Fruit fly (Drosophila melanogaster) whole organism, embryonic: ENCODE measurements around the gene CG11905.

ENCODE experiments used
- Atf-2 ChIP-seq: fragments of 200-800 bp; sonication (Bioruptor generic); optimal IDR thresholded peaks from 2 replicates; lab custom pipeline; 2016; ENCODE audit warnings: missing biosample characterization, missing genetic modification characterization
- Bteb2 ChIP-seq: fragments of 200-800 bp; sonication (Bioruptor generic); optimal IDR thresholded peaks from 2 replicates; lab custom pipeline; 2016; ENCODE audit warnings: missing biosample characterization, missing genetic modification characterization
- CG10274 ChIP-seq: fragments of 200-800 bp; sonication (Bioruptor generic); optimal IDR thresholded peaks from 3 replicates; lab custom pipeline; 2017; ENCODE audit warnings: missing biosample characterization, mild to moderate bottlenecking, missing genetic modification characterization
- CG10431 ChIP-seq: fragments of 200-800 bp; sonication (Bioruptor generic); optimal IDR thresholded peaks from 3 replicates; lab custom pipeline; 2018; ENCODE audit warnings: missing biosample characterization, mild to moderate bottlenecking, missing genetic modification characterization
- CG10543 ChIP-seq: fragments of 200-800 bp; sonication (Bioruptor generic); optimal IDR thresholded peaks from 3 replicates; lab custom pipeline; 2017; ENCODE audit warnings: missing biosample characterization, mild to moderate bottlenecking, missing genetic modification characterization, moderate library complexity
- CG12236 ChIP-seq: fragments of 200-800 bp; sonication (Bioruptor generic); optimal IDR thresholded peaks from 2 replicates; lab custom pipeline; 2016; ENCODE audit warnings: missing biosample characterization, missing genetic modification characterization
- CG12659 ChIP-seq: fragments of 200-800 bp; sonication (Bioruptor generic); optimal IDR thresholded peaks from 3 replicates; lab custom pipeline; 2017; ENCODE audit warnings: mild to moderate bottlenecking, missing biosample characterization, missing genetic modification reagents, missing genetic modification characterization
- CG18599 ChIP-seq: fragments of 200-800 bp; sonication (Bioruptor generic); optimal IDR thresholded peaks from 3 replicates; lab custom pipeline; 2017; ENCODE audit warnings: missing biosample characterization, missing genetic modification characterization, mild to moderate bottlenecking, moderate library complexity, missing genetic modification reagents
- CG18764 ChIP-seq: fragments of 200-800 bp; sonication (Bioruptor generic); optimal IDR thresholded peaks from 3 replicates; lab custom pipeline; 2016; ENCODE audit warnings: missing biosample characterization, missing genetic modification characterization
- CG31441 ChIP-seq: fragments of 200-800 bp; sonication (Bioruptor generic); IDR thresholded peaks from 2 replicates; pipeline ENCODE4 v1.3.6; 2022; ENCODE audit warnings: missing biosample characterization, missing genetic modification characterization
- CG32532 ChIP-seq: fragments of 200-800 bp; sonication (Bioruptor generic); IDR thresholded peaks from 2 replicates; pipeline ENCODE4 v1.3.6; 2022; ENCODE audit warnings: missing biosample characterization, missing genetic modification characterization
- CG3838 ChIP-seq: fragments of 200-800 bp; sonication (Bioruptor generic); optimal IDR thresholded peaks from 3 replicates; lab custom pipeline; 2016; ENCODE audit warnings: missing biosample characterization, missing genetic modification characterization
- CG5180 ChIP-seq: fragments of 200-800 bp; sonication (Bioruptor generic); optimal IDR thresholded peaks from 3 replicates; lab custom pipeline; 2017; ENCODE audit warnings: missing biosample characterization, missing genetic modification characterization, mild to moderate bottlenecking, moderate library complexity, missing genetic modification reagents
- CG6654 ChIP-seq: fragments of 200-800 bp; sonication (Bioruptor generic); optimal IDR thresholded peaks from 2 replicates; lab custom pipeline; 2017; ENCODE audit warnings: missing biosample characterization, mild to moderate bottlenecking, missing genetic modification characterization
- CG7786 ChIP-seq: fragments of 200-800 bp; sonication (Bioruptor generic); optimal IDR thresholded peaks from 2 replicates; lab custom pipeline; 2016; ENCODE audit warnings: missing biosample characterization, missing genetic modification characterization
- CG9215 ChIP-seq: fragments of 200-800 bp; sonication (Bioruptor generic); IDR thresholded peaks from 2 replicates; pipeline ENCODE4 v1.3.6; 2022; ENCODE audit warnings: missing biosample characterization, missing genetic modification characterization
- Doc2 ChIP-seq: fragments of 200-800 bp; sonication (Bioruptor generic); IDR thresholded peaks from 2 replicates; pipeline ENCODE4 v1.3.6; 2022; ENCODE audit warnings: missing biosample characterization, missing genetic modification characterization
- Fer1 ChIP-seq: fragments of 200-800 bp; sonication (Bioruptor generic); optimal IDR thresholded peaks from 2 replicates; lab custom pipeline; 2017; ENCODE audit warnings: missing biosample characterization, mild to moderate bottlenecking, missing genetic modification characterization
- HLH54F ChIP-seq: fragments of 200-800 bp; sonication (Bioruptor generic); optimal IDR thresholded peaks from 3 replicates; lab custom pipeline; 2016; ENCODE audit warnings: missing biosample characterization, missing genetic modification characterization
- HmgZ ChIP-seq: fragments of 200-800 bp; sonication (Bioruptor generic); optimal IDR thresholded peaks from 2 replicates; lab custom pipeline; 2018; ENCODE audit warnings: missing biosample characterization, mild to moderate bottlenecking, missing genetic modification characterization
- Hmx ChIP-seq: fragments of 200-800 bp; sonication (Bioruptor generic); optimal IDR thresholded peaks from 2 replicates; lab custom pipeline; 2016; ENCODE audit warnings: missing biosample characterization, missing genetic modification characterization
- MBD-R2 ChIP-seq: fragments of 200-800 bp; sonication (Bioruptor generic); IDR thresholded peaks from 2 replicates; pipeline ENCODE4 v1.3.6; 2022; ENCODE audit warnings: missing biosample characterization, missing genetic modification characterization
- Myb ChIP-seq: fragments of 200-800 bp; sonication (Bioruptor generic); optimal IDR thresholded peaks from 2 replicates; lab custom pipeline; 2016; ENCODE audit warnings: missing biosample characterization, missing genetic modification characterization
- Nf-YB ChIP-seq: fragments of 200-800 bp; sonication (Bioruptor generic); optimal IDR thresholded peaks from 3 replicates; lab custom pipeline; 2019; ENCODE audit warnings: missing biosample characterization, mild to moderate bottlenecking, missing genetic modification characterization, moderate library complexity
- Opbp ChIP-seq: fragments of 200-800 bp; sonication (Bioruptor generic); IDR thresholded peaks from 3 replicates; pipeline ENCODE4 v1.3.6; 2022; ENCODE audit warnings: missing biosample characterization, missing genetic modification characterization; ENCODE audit not compliant: partially characterized antibody
- Pdp1 ChIP-seq, 2 experiments: fragments of 200-800 bp; sonication (Bioruptor generic); optimal IDR thresholded peaks; 3 replicates each; lab custom pipeline; 2016; ENCODE audit warnings: missing biosample characterization in 2 of 2, missing genetic modification characterization in 2 of 2, mild to moderate bottlenecking in 1 of 2, moderate library complexity in 1 of 2
- Scr ChIP-seq: fragments of 200-800 bp; sonication (Bioruptor generic); IDR thresholded peaks from 2 replicates; pipeline ENCODE4 v1.3.6; 2022; ENCODE audit warnings: missing biosample characterization, missing genetic modification characterization; ENCODE audit not compliant: partially characterized antibody
- Six4 ChIP-seq: fragments of 200-800 bp; sonication (Bioruptor generic); optimal IDR thresholded peaks from 2 replicates; lab custom pipeline; 2016; ENCODE audit warnings: missing biosample characterization, missing genetic modification characterization
- btn ChIP-seq: fragments of 200-800 bp; sonication (Bioruptor generic); optimal IDR thresholded peaks from 2 replicates; lab custom pipeline; 2016; ENCODE audit warnings: missing biosample characterization, missing genetic modification characterization
- cad ChIP-seq: fragments of >200 bp; optimal IDR thresholded peaks from 2 replicates; lab custom pipeline; 2017; ENCODE audit warnings: missing biosample characterization, missing genetic modification characterization
- cas ChIP-seq: fragments of 200-800 bp; sonication (Bioruptor generic); IDR thresholded peaks from 2 replicates; pipeline ENCODE4 v1.3.6; 2022; ENCODE audit warnings: missing biosample characterization, missing genetic modification characterization
- chinmo ChIP-seq: fragments of 200-800 bp; sonication (Bioruptor generic); IDR thresholded peaks from 4 replicates; pipeline ENCODE4 v1.3.6; 2022; ENCODE audit warnings: missing biosample characterization, missing genetic modification characterization; ENCODE audit not compliant: partially characterized antibody
- cwo ChIP-seq: fragments of 200-800 bp; sonication (Bioruptor generic); optimal IDR thresholded peaks from 3 replicates; lab custom pipeline; 2017; ENCODE audit warnings: missing biosample characterization, missing genetic modification characterization, mild to moderate bottlenecking, moderate library complexity, missing genetic modification reagents
- dimm ChIP-seq: fragments of 200-800 bp; sonication (Bioruptor generic); IDR thresholded peaks from 2 replicates; pipeline ENCODE4 v1.3.6; 2022; ENCODE audit warnings: missing biosample characterization, missing genetic modification characterization
- dpn ChIP-seq, 2 experiments: fragments of 200-800 bp; sonication (Bioruptor generic); optimal IDR thresholded peaks; 3 replicates each; lab custom pipeline; 2016; ENCODE audit warnings: missing biosample characterization in 2 of 2, missing genetic modification characterization in 2 of 2
- exex ChIP-seq: fragments of 200-800 bp; sonication (Bioruptor generic); optimal IDR thresholded peaks from 4 replicates; lab custom pipeline; 2018; ENCODE audit warnings: missing biosample characterization, mild to moderate bottlenecking, missing genetic modification characterization, moderate library complexity
- fu2 ChIP-seq: fragments of 200-800 bp; sonication (Bioruptor generic); optimal IDR thresholded peaks from 2 replicates; lab custom pipeline; 2016; ENCODE audit warnings: missing biosample characterization, missing genetic modification characterization
- inv ChIP-seq: fragments of 200-800 bp; sonication (Bioruptor generic); IDR thresholded peaks from 2 replicates; pipeline ENCODE4 v1.3.6; 2022; ENCODE audit warnings: missing biosample characterization, missing genetic modification characterization; ENCODE audit not compliant: partially characterized antibody
- jing ChIP-seq: fragments of 200-800 bp; sonication (Bioruptor generic); optimal IDR thresholded peaks from 2 replicates; lab custom pipeline; 2018; ENCODE audit warnings: missing biosample characterization, mild to moderate bottlenecking, missing genetic modification characterization
- lab ChIP-seq: fragments of 200-800 bp; sonication (Bioruptor generic); optimal IDR thresholded peaks from 3 replicates; lab custom pipeline; 2017; ENCODE audit warnings: missing biosample characterization, missing genetic modification characterization, mild to moderate bottlenecking, moderate library complexity, missing genetic modification reagents
- ro ChIP-seq: fragments of 200-800 bp; sonication (Bioruptor generic); IDR thresholded peaks from 2 replicates; pipeline ENCODE4 v1.3.6; 2022; ENCODE audit warnings: missing biosample characterization, missing genetic modification characterization
- shn ChIP-seq: fragments of 200-800 bp; sonication (Bioruptor generic); optimal IDR thresholded peaks from 3 replicates; lab custom pipeline; 2016; ENCODE audit warnings: missing biosample characterization, missing genetic modification characterization
- sisA ChIP-seq: fragments of 200-800 bp; sonication (Bioruptor generic); IDR thresholded peaks from 2 replicates; pipeline ENCODE4 v1.3.6; 2022; ENCODE audit warnings: missing biosample characterization, missing genetic modification characterization
- sna ChIP-seq: fragments of 200-800 bp; sonication (Bioruptor generic); IDR thresholded peaks from 2 replicates; pipeline ENCODE4 v1.3.6; 2022; ENCODE audit warnings: missing biosample characterization, missing genetic modification characterization; ENCODE audit not compliant: partially characterized antibody
- sob ChIP-seq: fragments of 200-800 bp; sonication (Bioruptor generic); IDR thresholded peaks from 2 replicates; pipeline ENCODE4 v1.3.6; 2022; ENCODE audit warnings: missing biosample characterization, missing genetic modification characterization
- stwl ChIP-seq: fragments of 200-800 bp; sonication (Bioruptor generic); optimal IDR thresholded peaks from 3 replicates; lab custom pipeline; 2018; ENCODE audit warnings: missing biosample characterization, mild to moderate bottlenecking, missing genetic modification characterization, moderate library complexity
- tll ChIP-seq, 2 experiments: fragments of 200-800 bp in 1 of 2; fragments of >200 bp in 1 of 2; sonication (Bioruptor generic) in 1 of 2; optimal IDR thresholded peaks; 2 replicates each; lab custom pipeline; 2017 to 2019; ENCODE audit warnings: missing biosample characterization in 2 of 2, missing genetic modification characterization in 2 of 2, mild to moderate bottlenecking in 1 of 2, moderate library complexity in 1 of 2
- ttk ChIP-seq: fragments of 200-800 bp; sonication (Bioruptor generic); IDR thresholded peaks from 2 replicates; pipeline ENCODE4 v2.1.2; 2022; ENCODE audit warnings: missing biosample characterization, missing genetic modification characterization
- vnd ChIP-seq: fragments of 200-800 bp; sonication (Bioruptor generic); IDR thresholded peaks from 3 replicates; pipeline ENCODE4 v1.3.6; 2022; ENCODE audit warnings: missing biosample characterization, missing genetic modification characterization; ENCODE audit not compliant: partially characterized antibody
- zen2 ChIP-seq: fragments of 200-800 bp; sonication (Bioruptor generic); IDR thresholded peaks from 3 replicates; pipeline ENCODE4 v1.3.6; 2022; ENCODE audit warnings: missing biosample characterization, missing genetic modification characterization; ENCODE audit not compliant: partially characterized antibody

CG11905 gene

DNA sequence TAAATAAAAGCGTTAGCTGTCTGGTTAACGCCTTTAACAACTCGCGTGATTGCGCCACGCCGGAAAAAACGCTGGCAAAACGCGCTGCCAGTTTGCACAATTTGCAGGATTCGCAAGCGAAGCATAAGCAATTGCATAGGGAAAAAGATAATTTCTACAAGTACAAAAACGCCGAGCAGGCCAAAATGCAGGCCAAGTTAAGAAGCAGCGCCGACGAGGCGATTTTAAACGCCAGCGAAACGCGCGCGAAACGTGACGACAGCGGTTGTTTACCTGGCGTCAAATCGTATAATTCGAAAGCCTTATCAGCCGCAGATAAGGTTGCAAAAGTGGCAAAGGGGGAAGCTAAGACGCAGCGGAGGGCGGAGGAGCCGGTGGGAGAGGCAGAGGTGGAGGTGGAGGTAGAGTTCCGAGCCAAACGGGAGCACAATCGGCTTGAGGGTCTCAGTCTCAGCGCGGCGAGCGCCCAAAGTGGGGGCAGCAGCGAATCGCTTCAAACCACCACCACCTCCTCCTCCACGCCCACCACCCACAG lies 45.8 kb upstream of the CG11905 start (continued):
- TF ChIP-seq Opbp (GFP tag; lab: Robert Waterston, UW) (0 out of 3 replicates have a peak, but pooled peaks have one; percentile 21), lab (peak; percentile 64), shn (no peak), CG18599 (GFP tag; lab: Kevin White, UChicago) (peak; percentile 68), cad (GFP tag; lab: Kevin White, UChicago) (no peak), inv (GFP tag; lab: Robert Waterston, UW) (no peak), CG31441 (GFP tag; lab: Robert Waterston, UW) (no peak), CG10543 (peak; percentile 65), Doc2 (GFP tag; lab: Robert Waterston, UW) (no peak), zen2 (GFP tag; lab: Robert Waterston, UW) (no peak), sisA (GFP tag; lab: Robert Waterston, UW) (no peak), dpn (GFP tag; optimal IDR thresholded peaks at IDR 0.05; lab: Kevin White, UChicago) (no peak), Bteb2 (GFP tag; lab: Kevin White, UChicago) (no peak), exex (peak; percentile 53), stwl (tag; lab: Kevin White, UChicago) (no peak), ttk (GFP tag; lab: Robert Waterston, UW) (no peak), sob (GFP tag; lab: Robert Waterston, UW) (no peak), vnd (GFP tag; lab: Robert Waterston, UW) (peak; percentile 26; the same call in 1 of the 3 replicates), btn (GFP tag; lab: Kevin White, UChicago) (no peak), CG10274 (GFP tag; lab: Kevin White, UChicago) (no peak), CG5180 (GFP tag; lab: Kevin White, UChicago) (no peak), Fer1 (peak; percentile 29), Hmx (GFP tag; lab: Kevin White, UChicago) (no peak), CG12659 (GFP tag; lab: Kevin White, UChicago) (no peak), MBD-R2 (no peak), fu2 (GFP tag; lab: Kevin White, UChicago) (no peak), HLH54F (no peak), CG9215 (GFP tag; lab: Robert Waterston, UW) (no peak), CG3838 (no peak), CG32532 (no peak), CG10431 (GFP tag; lab: Kevin White, UChicago) (no peak), cas (GFP tag; lab: Robert Waterston, UW) (no peak), tll (GFP tag; optimal IDR thresholded peaks at IDR 0.05; lab: Kevin White, UChicago) (no peak), CG7786 (GFP tag; lab: Kevin White, UChicago) (no peak), Pdp1 (GFP tag; optimal IDR thresholded peaks at IDR 0.05; lab: Kevin White, UChicago) (peak in 1 of 2 experiments; percentile 17), Myb (no peak), jing (no peak), CG18764 (GFP tag; lab: Kevin White, UChicago) (no peak), sna (GFP tag; lab: Robert Waterston, UW) (no peak), CG12236 (no peak), Six4 (GFP tag; lab: Kevin White, UChicago) (no peak), cwo (GFP tag; lab: Kevin White, UChicago) (peak; percentile 38), CG6654 (GFP tag; lab: Kevin White, UChicago) (no peak), HmgZ (tag; lab: Kevin White, UChicago) (peak; percentile 61), Atf-2 (no peak), ro (GFP tag; lab: Robert Waterston, UW) (no peak), Scr (GFP tag; lab: Robert Waterston, UW) (no peak), chinmo (GFP tag; lab: Robert Waterston, UW) (0 out of 4 replicates have a peak, but pooled peaks have one; percentile 39), Nf-YB (GFP tag; lab: Kevin White, UChicago) (no peak), dimm (GFP tag; lab: Robert Waterston, UW) (no peak)
